Fruit fly (Drosophila melanogaster): Measurements from ENCODE around the gene Sf3b5.

Gene Sf3b5

dm6 chr3R:8992928-8993579 lies 22.1 kb downstream of the Sf3b5 start, which contains the start of gene CG11975 (continued):
- TF ChIP-seq crp (GFP tag; optimal IDR thresholded peaks at IDR 0.05): peak in 1 of 2 experiments; percentile 35
- peak; percentile 38; the same call in 1 of the 2 replicates for TF ChIP-seq E2f2 (GFP tag; IDR thresholded peaks at IDR 0.05)
- TF ChIP-seq pho (GFP tag; optimal IDR thresholded peaks at IDR 0.05): peak; percentile 91
- TF ChIP-seq hb (GFP tag; IDR thresholded peaks at IDR 0.05; ENCODE audit: partially characterized antibody): 0 out of 3 replicates have a peak, but pooled peaks have one; percentile 11
- peak; percentile 77 for TF ChIP-seq CG4424 (GFP tag; optimal IDR thresholded peaks at IDR 0.05)
- TF ChIP-seq Blimp-1 (GFP tag; optimal IDR thresholded peaks at IDR 0.05): no peak
- TF ChIP-seq CG17612 (GFP tag; IDR thresholded peaks at IDR 0.05): no peak
- TF ChIP-seq gcm (GFP tag; optimal IDR thresholded peaks at IDR 0.05): no peak
- peak; percentile 68 for TF ChIP-seq CG1792 (GFP tag; optimal IDR thresholded peaks at IDR 0.05)
- TF ChIP-seq h (optimal IDR thresholded peaks at IDR 0.05): no peak
- TF ChIP-seq ATbp (GFP tag; optimal IDR thresholded peaks at IDR 0.05): no peak
- TF ChIP-seq nerfin-2 (GFP tag; IDR thresholded peaks at IDR 0.05; ENCODE audit: partially characterized antibody): no peak
- TF ChIP-seq ham (GFP tag; IDR thresholded peaks at IDR 0.05): no peak
- TF ChIP-seq Hmr (GFP tag; optimal IDR thresholded peaks at IDR 0.05): peak; percentile 80
- peak; percentile 79 for TF ChIP-seq Max (GFP tag; optimal IDR thresholded peaks at IDR 0.05)
- TF ChIP-seq Hr3 (GFP tag; optimal IDR thresholded peaks at IDR 0.05): peak; percentile 73
- TF ChIP-seq Kr (GFP tag; optimal IDR thresholded peaks at IDR 0.05): no peak
- TF ChIP-seq Ssrp (tag; optimal IDR thresholded peaks at IDR 0.05): peak; percentile 41
- peak; percentile 66 for TF ChIP-seq dm (GFP tag; optimal IDR thresholded peaks at IDR 0.05)
- peak; percentile 40 for TF ChIP-seq D19B (GFP tag; optimal IDR thresholded peaks at IDR 0.05)
- no peak for TF ChIP-seq Hand (GFP tag; optimal IDR thresholded peaks at IDR 0.05)
- peak; percentile 73 for TF ChIP-seq CG1602 (GFP tag; optimal IDR thresholded peaks at IDR 0.05)
- TF ChIP-seq dpn (GFP tag; optimal IDR thresholded peaks at IDR 0.05): peak; percentile 85 to 90
- no peak for TF ChIP-seq wek (GFP tag; optimal IDR thresholded peaks at IDR 0.05)
- TF ChIP-seq pros (GFP tag; optimal IDR thresholded peaks at IDR 0.05): peak; percentile 47
- peak; percentile 78 for TF ChIP-seq pzg (GFP tag; optimal IDR thresholded peaks at IDR 0.05)
- peak; percentile 74 for TF ChIP-seq CoRest (tag; optimal IDR thresholded peaks at IDR 0.05)
- TF ChIP-seq br (optimal IDR thresholded peaks at IDR 0.05): no peak
- TF ChIP-seq hth (optimal IDR thresholded peaks at IDR 0.05): no peak
- peak; percentile 86 for TF ChIP-seq HmgZ (tag; optimal IDR thresholded peaks at IDR 0.05)
- peak in 1 of 3 experiments; percentile 56 for TF ChIP-seq lola (GFP tag; optimal IDR thresholded peaks at IDR 0.05)
- TF ChIP-seq eyg (GFP tag; optimal IDR thresholded peaks at IDR 0.05): peak; percentile 80
- TF ChIP-seq Hey (tag; optimal IDR thresholded peaks at IDR 0.05): no peak
- peak; percentile 93 for TF ChIP-seq Sin3A (optimal IDR thresholded peaks at IDR 0.05)
- peak; percentile 62 for TF ChIP-seq stwl (tag; optimal IDR thresholded peaks at IDR 0.05)
- no peak for TF ChIP-seq dmrt99B (tag; optimal IDR thresholded peaks at IDR 0.05)
- TF ChIP-seq CG18599 (GFP tag; optimal IDR thresholded peaks at IDR 0.05): peak; percentile 80
- peak; percentile 49 for TF ChIP-seq kay (GFP tag; optimal IDR thresholded peaks at IDR 0.05)
- TF ChIP-seq CG33213 (GFP tag; optimal IDR thresholded peaks at IDR 0.05): peak; percentile 63
- no peak for TF ChIP-seq CG8478 (optimal IDR thresholded peaks at IDR 0.05)
- peak; percentile 36 for TF ChIP-seq emc (GFP tag; optimal IDR thresholded peaks at IDR 0.05)
- 0 out of 3 replicates have a peak, but pooled peaks have one; percentile 17 for TF ChIP-seq C15 (GFP tag; IDR thresholded peaks at IDR 0.05)
- no peak for TF ChIP-seq CG7357 (GFP tag; IDR thresholded peaks at IDR 0.05)
- peak; percentile 47 for TF ChIP-seq CG10462 (GFP tag; optimal IDR thresholded peaks at IDR 0.05)
- peak; percentile 71 for TF ChIP-seq CG4854 (GFP tag; optimal IDR thresholded peaks at IDR 0.05)
- TF ChIP-seq Atf6 (GFP tag; IDR thresholded peaks at IDR 0.05): peak; percentile 64
- TF ChIP-seq CG17802 (tag; optimal IDR thresholded peaks at IDR 0.05): peak; percentile 20
- peak; percentile 36 for TF ChIP-seq CG13123 (GFP tag; optimal IDR thresholded peaks at IDR 0.05)
- TF ChIP-seq MTF-1 (GFP tag; optimal IDR thresholded peaks at IDR 0.05; ENCODE audit: borderline replicate concordance): peak; percentile 15
- peak; percentile 34; the same call in 1 of the 2 replicates for TF ChIP-seq H2.0 (GFP tag; IDR thresholded peaks at IDR 0.05)

All from whole organism, embryonic.